Worm (Caenorhabditis elegans) whole organism, L4 larva: Measurements from ENCODE around the gene usp-33.

Experiments
- ceh-32 ChIP-seq: sonication (generic microtip); optimal IDR thresholded peaks from 2 replicates; lab custom pipeline; 2016; ENCODE audit warnings: mild to moderate bottlenecking, missing genetic modification characterization, missing compliant biosample characterization; ENCODE audit not compliant: poor library complexity
- daf-12 ChIP-seq: fragments of 150-350 bp; optimal IDR thresholded peaks from 2 replicates; lab custom pipeline; 2014; ENCODE audit warnings: missing biosample characterization, missing genetic modification reagents, missing genetic modification characterization
- egl-27 ChIP-seq: sonication (generic microtip); optimal IDR thresholded peaks from 3 replicates; lab custom pipeline; 2017; ENCODE audit warnings: missing biosample characterization, missing genetic modification reagents, missing genetic modification characterization
- lin-39 ChIP-seq: fragments of 150-350 bp; optimal IDR thresholded peaks from 2 replicates; lab custom pipeline; 2014; ENCODE audit warnings: missing biosample characterization, missing genetic modification reagents, missing genetic modification characterization
- mep-1 ChIP-seq: fragments of 150-350 bp; sonication (generic microtip); optimal IDR thresholded peaks from 3 replicates; lab custom pipeline; 2014; ENCODE audit warnings: missing biosample characterization, missing genetic modification characterization
- nhr-11 ChIP-seq: fragments of 150-350 bp; optimal IDR thresholded peaks from 2 replicates; lab custom pipeline; 2014; ENCODE audit warnings: missing biosample characterization, missing genetic modification characterization
- nhr-237 ChIP-seq: sonication (generic microtip); optimal IDR thresholded peaks from 2 replicates; lab custom pipeline; 2017; ENCODE audit warnings: missing biosample characterization, missing genetic modification characterization
- skn-1 ChIP-seq: fragments of 150-350 bp; optimal IDR thresholded peaks from 2 replicates; lab custom pipeline; 2014; ENCODE audit warnings: missing biosample characterization, missing genetic modification characterization
- snpc-4 ChIP-seq: fragments of 150-350 bp; optimal IDR thresholded peaks from 2 replicates; lab custom pipeline; 2014; ENCODE audit warnings: missing biosample characterization, missing genetic modification characterization
- unc-62 ChIP-seq, 3 experiments: fragments of 150-350 bp in 1 of 3; sonication (generic microtip); optimal IDR thresholded peaks in 2 of 3; peaks in 1 of 3; 1 replicate in 1 of 3; 2 replicates in 2 of 3; lab custom pipeline; 2014 to 2017; ENCODE audit warnings: missing biosample characterization in 3 of 3, missing genetic modification characterization in 3 of 3, missing genetic modification reagents in 3 of 3, missing genotype in 1 of 3
- zag-1 ChIP-seq: fragments of 150-350 bp; optimal IDR thresholded peaks from 2 replicates; lab custom pipeline; 2014; ENCODE audit warnings: missing biosample characterization, missing genetic modification characterization
- ztf-11 ChIP-seq: fragments of 150-350 bp; optimal IDR thresholded peaks from 2 replicates; lab custom pipeline; 2014; ENCODE audit warnings: missing biosample characterization, missing genetic modification characterization

DNA sequence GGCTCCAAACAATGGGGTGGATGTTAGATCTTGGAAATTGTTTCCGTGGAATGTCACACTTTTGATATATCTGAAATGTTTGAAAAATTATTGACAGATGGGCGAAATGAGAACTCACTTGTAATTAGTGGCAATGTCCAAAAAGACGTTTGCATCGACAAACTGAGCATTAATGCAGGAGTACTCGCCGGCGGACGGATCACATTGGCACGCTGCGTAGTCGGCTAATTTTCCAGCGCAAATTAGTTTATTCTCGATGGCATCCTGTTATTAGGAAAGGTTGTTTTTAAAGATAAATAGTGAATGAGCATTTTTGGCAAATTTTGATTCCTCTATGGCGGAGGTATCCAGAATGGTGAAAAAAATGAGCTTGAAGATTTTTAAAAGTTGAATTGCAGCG lies 40.4 kb upstream of the usp-33 start:
- TF ChIP-seq ceh-32 (tag; lab: Kevin White, UChicago), result no peak
- TF ChIP-seq ztf-11 (tag; lab: Kevin White, UChicago), result no peak
- TF ChIP-seq nhr-237, result no peak
- TF ChIP-seq unc-62 (GFP tag; optimal IDR thresholded peaks at IDR 0.05 in 1 of 2; lab: Kevin White, UChicago), result no peak
- no peak for TF ChIP-seq unc-62 (tag; optimal IDR thresholded peaks at IDR 0.05; lab: Kevin White, UChicago)
- no peak for TF ChIP-seq zag-1 (tag; lab: Kevin White, UChicago)
- TF ChIP-seq lin-39, result no peak
- TF ChIP-seq mep-1 (tag; lab: Kevin White, UChicago), result no peak
- TF ChIP-seq egl-27, result no peak
- no peak for TF ChIP-seq nhr-11 (tag; lab: Kevin White, UChicago)
- TF ChIP-seq skn-1, result no peak
- TF ChIP-seq snpc-4 (tag; lab: Kevin White, UChicago), result no peak
- TF ChIP-seq daf-12 (tag; lab: Kevin White, UChicago), result no peak
